Fruit fly (Drosophila melanogaster) whole organism, prepupa: Measurements from ENCODE around the gene CG16904.

ENCODE experiments used
- Blimp-1 ChIP-seq: fragments of 200-800 bp; sonication (Bioruptor generic); optimal IDR thresholded peaks from 3 replicates; lab custom pipeline; 2017; ENCODE audit warnings: missing biosample characterization, missing genetic modification characterization, mild to moderate bottlenecking, moderate library complexity, missing genetic modification reagents
- CG10631 ChIP-seq: fragments of 200-800 bp; sonication (Bioruptor generic); optimal IDR thresholded peaks from 2 replicates; lab custom pipeline; 2016; ENCODE audit warnings: missing biosample characterization, missing genetic modification characterization
- CG10669 ChIP-seq: fragments of 200-800 bp; sonication (Bioruptor generic); optimal IDR thresholded peaks from 3 replicates; lab custom pipeline; 2018; ENCODE audit warnings: missing biosample characterization, mild to moderate bottlenecking, missing genetic modification characterization, moderate library complexity
- CG11294 ChIP-seq: fragments of 200-800 bp; sonication (Bioruptor generic); IDR thresholded peaks from 2 replicates; pipeline ENCODE4 v1.3.6; 2022; ENCODE audit warnings: missing biosample characterization, missing genetic modification characterization
- CG11762 ChIP-seq: fragments of 200-800 bp; sonication (Bioruptor generic); optimal IDR thresholded peaks from 3 replicates; lab custom pipeline; 2016; ENCODE audit warnings: missing biosample characterization, missing genetic modification characterization; ENCODE audit not compliant: insufficient read depth
- CG11902 ChIP-seq: fragments of 200-800 bp; sonication (Bioruptor generic); optimal IDR thresholded peaks from 3 replicates; lab custom pipeline; 2016; ENCODE audit warnings: missing biosample characterization, missing genetic modification characterization
- CG15336 ChIP-seq: fragments of 200-800 bp; sonication (Bioruptor generic); IDR thresholded peaks from 2 replicates; pipeline ENCODE4 v1.3.6; 2022; ENCODE audit warnings: missing biosample characterization, missing genetic modification characterization
- CG1621 ChIP-seq: fragments of 200-800 bp; sonication (Bioruptor generic); optimal IDR thresholded peaks from 3 replicates; lab custom pipeline; 2018; ENCODE audit warnings: missing biosample characterization, mild to moderate bottlenecking, missing genetic modification characterization
- CG16779 ChIP-seq: fragments of 200-800 bp; sonication (Bioruptor generic); optimal IDR thresholded peaks from 3 replicates; lab custom pipeline; 2017; ENCODE audit warnings: missing biosample characterization, mild to moderate bottlenecking, missing genetic modification characterization
- CG3032 ChIP-seq: fragments of 200-800 bp; optimal IDR thresholded peaks from 2 replicates; lab custom pipeline; 2019; ENCODE audit warnings: missing biosample characterization, mild to moderate bottlenecking, missing genetic modification characterization, moderate library complexity
- CG31627 ChIP-seq: fragments of 200-800 bp; sonication (Bioruptor generic); optimal IDR thresholded peaks from 3 replicates; lab custom pipeline; 2016; ENCODE audit warnings: missing biosample characterization, missing genetic modification characterization
- CG32006 ChIP-seq: fragments of 200-800 bp; sonication (Bioruptor generic); optimal IDR thresholded peaks from 3 replicates; lab custom pipeline; 2017; ENCODE audit warnings: missing biosample characterization, mild to moderate bottlenecking, missing genetic modification characterization
- CG34406 ChIP-seq: fragments of 200-800 bp; sonication (Bioruptor generic); optimal IDR thresholded peaks from 3 replicates; lab custom pipeline; 2016; ENCODE audit warnings: missing biosample characterization, missing genetic modification characterization
- CG3919 ChIP-seq: fragments of 200-800 bp; sonication (Bioruptor generic); optimal IDR thresholded peaks from 3 replicates; lab custom pipeline; 2016; ENCODE audit warnings: missing biosample characterization, missing genetic modification characterization
- CG4318 ChIP-seq: fragments of 200-800 bp; sonication (Bioruptor generic); optimal IDR thresholded peaks from 3 replicates; lab custom pipeline; 2017; ENCODE audit warnings: missing biosample characterization, mild to moderate bottlenecking, missing genetic modification characterization
- CG6276 ChIP-seq: fragments of 200-800 bp; sonication (Bioruptor generic); optimal IDR thresholded peaks from 2 replicates; lab custom pipeline; 2017; ENCODE audit warnings: missing biosample characterization, mild to moderate bottlenecking, missing genetic modification characterization
- CG6792 ChIP-seq: fragments of 200-800 bp; sonication (Bioruptor generic); optimal IDR thresholded peaks from 3 replicates; lab custom pipeline; 2016; ENCODE audit warnings: missing biosample characterization, missing genetic modification characterization
- CG6808 ChIP-seq: fragments of 200-800 bp; sonication (Bioruptor generic); optimal IDR thresholded peaks from 3 replicates; lab custom pipeline; 2017; ENCODE audit warnings: missing biosample characterization, missing genetic modification characterization, mild to moderate bottlenecking, moderate library complexity, missing genetic modification reagents
- CG7368 ChIP-seq: fragments of 200-800 bp; sonication (Bioruptor generic); optimal IDR thresholded peaks from 3 replicates; lab custom pipeline; 2016; ENCODE audit warnings: missing biosample characterization, missing genetic modification characterization
- CG8632 ChIP-seq: fragments of 200-800 bp; sonication (Bioruptor generic); optimal IDR thresholded peaks from 3 replicates; lab custom pipeline; 2016; ENCODE audit warnings: missing biosample characterization, missing genetic modification characterization
- CG9139 ChIP-seq: fragments of 200-800 bp; sonication (Bioruptor generic); optimal IDR thresholded peaks from 3 replicates; lab custom pipeline; 2017; ENCODE audit warnings: missing biosample characterization, mild to moderate bottlenecking, missing genetic modification characterization
- Eip78C ChIP-seq: fragments of 200-800 bp; sonication (Bioruptor generic); peaks from one replicate; lab custom pipeline; 2016; ENCODE audit warnings: missing biosample characterization, missing genetic modification characterization
- Eip93F ChIP-seq: fragments of 200-800 bp; sonication (Bioruptor generic); optimal IDR thresholded peaks from 2 replicates; lab custom pipeline; 2016; ENCODE audit warnings: missing biosample characterization, mild to moderate bottlenecking, missing genetic modification characterization
- Ets21C ChIP-seq: fragments of 200-800 bp; sonication (Bioruptor generic); optimal IDR thresholded peaks from 3 replicates; lab custom pipeline; 2016; ENCODE audit warnings: missing biosample characterization, missing genetic modification characterization
- Hr38 ChIP-seq: sonication (Bioruptor generic); optimal IDR thresholded peaks from 2 replicates; lab custom pipeline; 2016; ENCODE audit warnings: missing biosample characterization, missing genetic modification characterization
- Hr39 ChIP-seq: fragments of 200-800 bp; sonication (Bioruptor generic); optimal IDR thresholded peaks from 2 replicates; lab custom pipeline; 2016; ENCODE audit warnings: missing biosample characterization, missing genetic modification characterization
- Hr4 ChIP-seq: fragments of 200-800 bp; sonication (Bioruptor generic); optimal IDR thresholded peaks from 3 replicates; lab custom pipeline; 2016; ENCODE audit warnings: missing biosample characterization, missing genetic modification characterization
- OdsH ChIP-seq: fragments of 200-800 bp; sonication (Bioruptor generic); optimal IDR thresholded peaks from 3 replicates; lab custom pipeline; 2016; ENCODE audit warnings: missing biosample characterization, missing genetic modification characterization
- Smox ChIP-seq: fragments of 200-800 bp; sonication (Bioruptor generic); optimal IDR thresholded peaks from 3 replicates; lab custom pipeline; 2016; ENCODE audit warnings: missing biosample characterization, missing genetic modification characterization
- Sox102F ChIP-seq: fragments of 200-800 bp; sonication (Bioruptor generic); optimal IDR thresholded peaks from 2 replicates; lab custom pipeline; 2016; ENCODE audit warnings: missing biosample characterization, mild to moderate bottlenecking, missing genetic modification characterization
- Sox14 ChIP-seq: fragments of 200-800 bp; sonication (Bioruptor generic); optimal IDR thresholded peaks from 3 replicates; lab custom pipeline; 2016; ENCODE audit warnings: missing biosample characterization, missing genetic modification characterization
- Sox15 ChIP-seq: fragments of 200-800 bp; sonication (Bioruptor generic); optimal IDR thresholded peaks from 3 replicates; lab custom pipeline; 2016; ENCODE audit warnings: missing biosample characterization, missing genetic modification characterization
- achi ChIP-seq: fragments of 200-800 bp; sonication (Bioruptor generic); optimal IDR thresholded peaks from 3 replicates; lab custom pipeline; 2016; ENCODE audit warnings: missing biosample characterization, missing genetic modification characterization
- acj6 ChIP-seq: fragments of 200-800 bp; sonication (Bioruptor generic); optimal IDR thresholded peaks from 3 replicates; lab custom pipeline; 2016; ENCODE audit warnings: missing biosample characterization, missing genetic modification characterization
- cyc ChIP-seq: fragments of 200-800 bp; sonication (Bioruptor generic); optimal IDR thresholded peaks from 3 replicates; lab custom pipeline; 2016; ENCODE audit warnings: missing biosample characterization, missing genetic modification characterization
- dac ChIP-seq: fragments of 200-800 bp; sonication (Bioruptor generic); optimal IDR thresholded peaks from 2 replicates; lab custom pipeline; 2017; ENCODE audit warnings: missing biosample characterization, mild to moderate bottlenecking, missing genetic modification characterization
- dsx ChIP-seq: fragments of 200-800 bp; optimal IDR thresholded peaks from 3 replicates; lab custom pipeline; 2019; ENCODE audit warnings: missing biosample characterization, mild to moderate bottlenecking, missing genetic modification characterization, moderate library complexity; ENCODE audit not compliant: poor library complexity, severe bottlenecking
- eg ChIP-seq: fragments of 200-800 bp; sonication (Bioruptor generic); IDR thresholded peaks from 3 replicates; pipeline ENCODE4 v1.3.6; 2022; ENCODE audit warnings: missing biosample characterization, missing genetic modification characterization
- fd59A ChIP-seq: fragments of 200-800 bp; sonication (Bioruptor generic); optimal IDR thresholded peaks from 2 replicates; lab custom pipeline; 2017; ENCODE audit warnings: missing biosample characterization, mild to moderate bottlenecking, missing genetic modification characterization, missing genetic modification reagents
- fkh ChIP-seq: fragments of 200-800 bp; sonication (Bioruptor generic); optimal IDR thresholded peaks from 3 replicates; lab custom pipeline; 2017; ENCODE audit warnings: missing biosample characterization, mild to moderate bottlenecking, missing genetic modification characterization, moderate library complexity
- lz ChIP-seq: fragments of 200-800 bp; sonication (Bioruptor generic); optimal IDR thresholded peaks from 3 replicates; lab custom pipeline; 2016; ENCODE audit warnings: missing biosample characterization, missing genetic modification characterization
- net ChIP-seq: fragments of 200-800 bp; sonication (Bioruptor generic); optimal IDR thresholded peaks from 3 replicates; lab custom pipeline; 2016; ENCODE audit warnings: missing biosample characterization, missing genetic modification characterization
- pdm3 ChIP-seq: fragments of 200-800 bp; sonication (Bioruptor generic); optimal IDR thresholded peaks from 3 replicates; lab custom pipeline; 2016; ENCODE audit warnings: missing biosample characterization, missing genetic modification characterization
- spab ChIP-seq: fragments of 200-800 bp; sonication (Bioruptor generic); optimal IDR thresholded peaks from 2 replicates; lab custom pipeline; 2017; ENCODE audit warnings: missing biosample characterization, mild to moderate bottlenecking, missing genetic modification characterization, missing genetic modification reagents
- ss ChIP-seq, 2 experiments: fragments of 200-800 bp; sonication (Bioruptor generic); optimal IDR thresholded peaks; 2 replicates in 1 of 2; 3 replicates in 1 of 2; lab custom pipeline; 2017 to 2018; ENCODE audit warnings: mild to moderate bottlenecking in 2 of 2, missing biosample characterization in 2 of 2, missing genetic modification characterization in 2 of 2, moderate library complexity in 1 of 2
- svp ChIP-seq: fragments of 200-800 bp; sonication (Bioruptor generic); peaks from one replicate; lab custom pipeline; 2016; ENCODE audit warnings: missing biosample characterization, missing genetic modification characterization
- topi ChIP-seq: fragments of 200-800 bp; sonication (Bioruptor generic); optimal IDR thresholded peaks from 3 replicates; lab custom pipeline; 2016; ENCODE audit warnings: missing biosample characterization, missing genetic modification characterization
- vri ChIP-seq: fragments of 200-800 bp; sonication (Bioruptor generic); optimal IDR thresholded peaks from 3 replicates; lab custom pipeline; 2016; ENCODE audit warnings: missing biosample characterization, mild to moderate bottlenecking, missing genetic modification characterization

The CG16904 gene

dm6 chr3R:9774147-9774546, 42.6 kb downstream of the CG16904 start, which contains the start of gene Whamy (continued):
- TF ChIP-seq eg (GFP tag; lab: Robert Waterston, UW) (no peak), CG11902 (GFP tag; lab: Kevin White, UChicago) (no peak), achi (GFP tag; lab: Kevin White, UChicago) (no peak), topi (GFP tag; lab: Kevin White, UChicago) (peak; percentile 13), Smox (GFP tag; lab: Kevin White, UChicago) (no peak), CG11294 (GFP tag; lab: Robert Waterston, UW) (no peak), net (GFP tag; lab: Kevin White, UChicago) (no peak), Hr4 (GFP tag; lab: Kevin White, UChicago) (no peak), svp (peak; percentile 72), CG11762 (GFP tag; lab: Kevin White, UChicago) (no peak), CG34406 (GFP tag; lab: Kevin White, UChicago) (no peak), lz (no peak), CG3919 (GFP tag; lab: Kevin White, UChicago) (no peak), dsx (GFP tag; lab: Kevin White, UChicago) (no peak)

dm6 chr3R:9771519-9771972, 45.2 kb downstream of the CG16904 start, which contains the start of gene CG9471:
Gene CG9471 (minus strand): TSS chr3R:9771542.
- TF ChIP-seq CG8632 (GFP tag; lab: Kevin White, UChicago) (peak; percentile 96), Blimp-1 (GFP tag; lab: Kevin White, UChicago) (peak; percentile 81), dac (GFP tag; lab: Kevin White, UChicago) (peak; percentile 60), CG4318 (GFP tag; lab: Kevin White, UChicago) (no peak), CG10669 (GFP tag; lab: Kevin White, UChicago) (peak; percentile 91), Smox (GFP tag; lab: Kevin White, UChicago) (peak; percentile 96), Ets21C (GFP tag; lab: Kevin White, UChicago) (peak; percentile 94), vri (GFP tag; lab: Kevin White, UChicago) (peak; percentile 98), Hr38 (GFP tag; lab: Kevin White, UChicago) (peak; percentile 31), acj6 (GFP tag; lab: Kevin White, UChicago) (peak; percentile 96), CG1621 (peak; percentile 90), Sox15 (GFP tag; lab: Kevin White, UChicago) (peak; percentile 91), CG3032 (tag; lab: Kevin White, UChicago) (peak; percentile 89), CG7368 (GFP tag; lab: Kevin White, UChicago) (peak; percentile 94), CG9139 (GFP tag; lab: Kevin White, UChicago) (peak; percentile 80), cyc (GFP tag; lab: Kevin White, UChicago) (peak; percentile 96), fd59A (GFP tag; lab: Kevin White, UChicago) (peak; percentile 78), net (GFP tag; lab: Kevin White, UChicago) (peak; percentile 95), Sox102F (GFP tag; lab: Kevin White, UChicago) (peak; percentile 97), ss (GFP tag; optimal IDR thresholded peaks at IDR 0.05; lab: Kevin White, UChicago) (peak; percentile 81 to 89), OdsH (GFP tag; lab: Kevin White, UChicago) (peak; percentile 97), CG10631 (peak; percentile 96), CG16779 (peak; percentile 85), Eip78C (GFP tag; lab: Kevin White, UChicago) (peak; percentile 99), fkh (GFP tag; lab: Kevin White, UChicago) (peak; percentile 79), Hr39 (GFP tag; lab: Kevin White, UChicago) (peak; percentile 97), CG6792 (GFP tag; lab: Kevin White, UChicago) (peak; percentile 96), CG11762 (GFP tag; lab: Kevin White, UChicago) (peak; percentile 94), Sox14 (GFP tag; lab: Kevin White, UChicago) (peak; percentile 97), CG11902 (GFP tag; lab: Kevin White, UChicago) (peak; percentile 92), CG31627 (peak; percentile 97), pdm3 (GFP tag; lab: Kevin White, UChicago) (peak; percentile 97), CG15336 (GFP tag; lab: Robert Waterston, UW) (peak; percentile 96), Hr4 (GFP tag; lab: Kevin White, UChicago) (peak; percentile 96), spab (GFP tag; lab: Kevin White, UChicago) (peak; percentile 82), svp (peak; percentile 99), achi (GFP tag; lab: Kevin White, UChicago) (peak; percentile 95), CG6276 (GFP tag; lab: Kevin White, UChicago) (peak; percentile 90), CG32006 (GFP tag; lab: Kevin White, UChicago) (peak; percentile 90), CG11294 (GFP tag; lab: Robert Waterston, UW) (peak; percentile 90), CG6808 (peak; percentile 87), Eip93F (GFP tag; lab: Kevin White, UChicago) (peak; percentile 94)
